Worm (Caenorhabditis elegans): ENCODE measurements around the gene F22E5.1.
"Not testable (repeated sequence)": the region's sequence is repeated elsewhere in the genome, so short reads cannot be mapped to it uniquely, and the experiment has no call there.

DNA sequence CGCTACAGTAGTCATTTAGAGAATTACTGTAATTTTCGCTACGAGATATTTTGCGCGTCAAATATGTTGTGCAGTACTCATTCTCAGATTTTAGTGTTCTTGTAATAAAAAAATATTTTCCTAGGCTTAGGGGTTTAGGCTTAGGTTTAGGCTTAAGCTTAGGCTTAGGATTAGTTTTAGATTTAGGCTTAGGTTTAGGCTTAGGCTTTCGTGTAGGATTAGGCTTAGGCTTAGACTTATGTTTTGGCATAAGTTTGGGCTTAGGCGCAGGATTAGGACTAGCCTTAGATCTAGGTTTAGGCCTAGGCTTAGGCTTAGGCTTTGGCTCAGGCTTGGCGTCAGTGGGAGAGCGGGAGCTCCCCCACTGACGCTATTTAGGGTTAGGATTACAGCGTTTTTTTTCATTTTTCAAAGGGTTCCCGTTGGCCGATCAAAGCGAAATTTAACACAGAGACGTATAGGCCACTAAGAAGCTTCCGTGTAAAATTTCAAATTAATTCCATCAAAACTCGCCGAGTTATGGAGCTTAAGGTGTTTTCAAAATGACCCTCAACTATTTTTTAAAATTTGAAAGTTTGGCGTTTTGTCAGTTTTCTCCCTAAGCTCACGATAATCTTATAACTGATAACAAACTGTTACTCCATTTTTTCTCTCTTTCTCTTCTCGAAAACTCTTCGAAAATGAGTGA is 34.0 kb upstream of the F22E5.1 start, which contains the start of gene F22E5.8:
- TF ChIP-seq ama-1 (optimal IDR thresholded peaks at IDR 0.05); sea-1 (GFP tag; conservative IDR thresholded peaks at IDR 0.05); B0310.2 (tag; optimal IDR thresholded peaks at IDR 0.05); hnd-1 (tag; optimal IDR thresholded peaks at IDR 0.05): not testable (repeated sequence)
